Worm (Caenorhabditis elegans): Measurements from ENCODE around the gene T19D12.1.

ce11 chrII:6642180-6642579 lies 24.5 kb upstream of the T19D12.1 start:
- TF ChIP-seq ztf-4 (tag; optimal IDR thresholded peaks at IDR 0.05): no peak
- TF ChIP-seq nfya-1 (tag; optimal IDR thresholded peaks at IDR 0.05; ENCODE audit: insufficient read depth): no peak
- no peak for TF ChIP-seq elt-3 (tag; optimal IDR thresholded peaks at IDR 0.05)
- TF ChIP-seq aly-2 (tag; optimal IDR thresholded peaks at IDR 0.05): no peak
- TF ChIP-seq nhr-12 (tag; optimal IDR thresholded peaks at IDR 0.05): no peak
- no peak for TF ChIP-seq nhr-76 (tag; optimal IDR thresholded peaks at IDR 0.05)
- TF ChIP-seq lin-39 (tag; optimal IDR thresholded peaks at IDR 0.05): no peak
- no peak for TF ChIP-seq nhr-77 (tag; optimal IDR thresholded peaks at IDR 0.05)
- no peak for TF ChIP-seq unc-62 (GFP tag; optimal IDR thresholded peaks at IDR 0.05)
- no peak for TF ChIP-seq ZK546.5 (tag; optimal IDR thresholded peaks at IDR 0.05)
